Fruit fly (Drosophila melanogaster) whole organism, embryonic: Measurements from ENCODE around the gene CG13313.

ENCODE experiments used
- Adf1 ChIP-seq: fragments of 200-800 bp; sonication (Bioruptor generic); IDR thresholded peaks from 2 replicates; pipeline ENCODE4 v1.3.6; 2022; ENCODE audit warnings: missing biosample characterization, missing genetic modification characterization
- Bdp1 ChIP-seq: fragments of 200-800 bp; sonication (Bioruptor generic); optimal IDR thresholded peaks from 3 replicates; lab custom pipeline; 2016; ENCODE audit warnings: missing biosample characterization, missing genetic modification characterization
- Blimp-1 ChIP-seq: fragments of 200-800 bp; sonication (Bioruptor generic); optimal IDR thresholded peaks from 3 replicates; lab custom pipeline; 2018; ENCODE audit warnings: missing biosample characterization, missing genetic modification characterization, mild to moderate bottlenecking, moderate library complexity, missing genetic modification reagents
- CG11398 ChIP-seq: fragments of 200-800 bp; sonication (Bioruptor generic); optimal IDR thresholded peaks from 2 replicates; lab custom pipeline; 2016; ENCODE audit warnings: missing biosample characterization, missing genetic modification characterization
- CG13775 ChIP-seq: fragments of 200-800 bp; sonication (Bioruptor generic); optimal IDR thresholded peaks from 3 replicates; lab custom pipeline; 2017; ENCODE audit warnings: missing biosample characterization, mild to moderate bottlenecking, missing genetic modification characterization
- CG1529 ChIP-seq: fragments of 200-800 bp; sonication (Bioruptor generic); optimal IDR thresholded peaks from 3 replicates; lab custom pipeline; 2018; ENCODE audit warnings: missing biosample characterization, missing genetic modification characterization
- CG15601 ChIP-seq: fragments of 200-800 bp; sonication (Bioruptor generic); optimal IDR thresholded peaks from 3 replicates; lab custom pipeline; 2019; ENCODE audit warnings: missing biosample characterization, mild to moderate bottlenecking, missing genetic modification characterization, moderate library complexity
- CG18764 ChIP-seq: fragments of 200-800 bp; sonication (Bioruptor generic); optimal IDR thresholded peaks from 3 replicates; lab custom pipeline; 2016; ENCODE audit warnings: missing biosample characterization, missing genetic modification characterization
- CG2202 ChIP-seq: fragments of 200-800 bp; sonication (Bioruptor generic); optimal IDR thresholded peaks from 2 replicates; lab custom pipeline; 2018; ENCODE audit warnings: missing biosample characterization, mild to moderate bottlenecking, missing genetic modification characterization
- CG2712 ChIP-seq: fragments of 200-800 bp; optimal IDR thresholded peaks from 3 replicates; lab custom pipeline; 2019; ENCODE audit warnings: missing biosample characterization, mild to moderate bottlenecking, missing genetic modification characterization, moderate library complexity
- CG2889 ChIP-seq: fragments of 200-800 bp; sonication (Bioruptor generic); IDR thresholded peaks from 3 replicates; pipeline ENCODE4 v1.3.6; 2022; ENCODE audit warnings: missing biosample characterization, missing genetic modification characterization
- CG32767 ChIP-seq: fragments of 200-800 bp; sonication (Bioruptor generic); IDR thresholded peaks from 2 replicates; pipeline ENCODE4 v1.3.6; 2022; ENCODE audit warnings: missing biosample characterization, missing genetic modification characterization
- CG33213 ChIP-seq: fragments of 200-800 bp; sonication (Bioruptor generic); optimal IDR thresholded peaks from 3 replicates; lab custom pipeline; 2016; ENCODE audit warnings: missing biosample characterization, missing genetic modification characterization
- CG34376 ChIP-seq: fragments of 200-800 bp; sonication (Bioruptor generic); optimal IDR thresholded peaks from 2 replicates; lab custom pipeline; 2018; ENCODE audit warnings: missing biosample characterization, mild to moderate bottlenecking, missing genetic modification characterization
- CG6272 ChIP-seq: fragments of 200-800 bp; sonication (Bioruptor generic); IDR thresholded peaks from 2 replicates; pipeline ENCODE4 v1.3.6; 2022; ENCODE audit warnings: missing biosample characterization, missing genetic modification characterization
- CG7963 ChIP-seq: fragments of 200-800 bp; sonication (Bioruptor generic); IDR thresholded peaks from 3 replicates; pipeline ENCODE4 v1.3.6; 2022; ENCODE audit warnings: missing biosample characterization, missing genetic modification characterization; ENCODE audit not compliant: partially characterized antibody
- CG8478 ChIP-seq: fragments of >200 bp; optimal IDR thresholded peaks from 2 replicates; lab custom pipeline; 2018
- CkIIα-i1 ChIP-seq: fragments of 200-800 bp; sonication (Bioruptor generic); IDR thresholded peaks from 2 replicates; pipeline ENCODE4 v1.3.6; 2022; ENCODE audit warnings: missing biosample characterization, missing genetic modification characterization
- D19A ChIP-seq: fragments of 200-800 bp; optimal IDR thresholded peaks from 3 replicates; lab custom pipeline; 2019; ENCODE audit warnings: missing biosample characterization, mild to moderate bottlenecking, missing genetic modification characterization, moderate library complexity
- Dad ChIP-seq: fragments of 200-800 bp; sonication (Bioruptor generic); optimal IDR thresholded peaks from 3 replicates; lab custom pipeline; 2016; ENCODE audit warnings: missing biosample characterization, missing genetic modification characterization
- Dp ChIP-seq: fragments of 200-800 bp; sonication (Bioruptor generic); optimal IDR thresholded peaks from 2 replicates; lab custom pipeline; 2018; ENCODE audit warnings: missing biosample characterization, mild to moderate bottlenecking, missing genetic modification characterization, moderate library complexity
- Fer1 ChIP-seq: fragments of 200-800 bp; sonication (Bioruptor generic); optimal IDR thresholded peaks from 2 replicates; lab custom pipeline; 2017; ENCODE audit warnings: missing biosample characterization, mild to moderate bottlenecking, missing genetic modification characterization
- Fer2 ChIP-seq: fragments of 200-800 bp; sonication (Bioruptor generic); optimal IDR thresholded peaks from 2 replicates; lab custom pipeline; 2018; ENCODE audit warnings: missing biosample characterization, mild to moderate bottlenecking, missing genetic modification characterization, moderate library complexity
- Fer3 ChIP-seq: fragments of 200-800 bp; sonication (Bioruptor generic); optimal IDR thresholded peaks from 2 replicates; lab custom pipeline; 2018; ENCODE audit warnings: missing biosample characterization, mild to moderate bottlenecking, missing genetic modification characterization, moderate library complexity
- HLH54F ChIP-seq: fragments of 200-800 bp; sonication (Bioruptor generic); optimal IDR thresholded peaks from 3 replicates; lab custom pipeline; 2016; ENCODE audit warnings: missing biosample characterization, missing genetic modification characterization
- Nf-YC ChIP-seq: fragments of 200-800 bp; optimal IDR thresholded peaks from 3 replicates; lab custom pipeline; 2019; ENCODE audit warnings: missing biosample characterization, mild to moderate bottlenecking, missing genetic modification characterization, moderate library complexity
- PHDP ChIP-seq: fragments of 200-800 bp; sonication (Bioruptor generic); optimal IDR thresholded peaks from 3 replicates; lab custom pipeline; 2018; ENCODE audit warnings: missing biosample characterization, mild to moderate bottlenecking, missing genetic modification characterization, moderate library complexity
- Trl ChIP-seq, 3 experiments: fragments of >200 bp in 2 of 3; fragments of 200-800 bp in 1 of 3; sonication (Bioruptor generic) in 1 of 3; optimal IDR thresholded peaks; 2 replicates in 1 of 3; 3 replicates in 2 of 3; lab custom pipeline; 2016 to 2017; ENCODE audit warnings: missing biosample characterization in 1 of 3, missing genetic modification characterization in 1 of 3
- bowl ChIP-seq: fragments of 200-800 bp; sonication (Bioruptor generic); IDR thresholded peaks from 2 replicates; pipeline ENCODE4 v1.3.6; 2022; ENCODE audit warnings: missing biosample characterization, missing genetic modification characterization
- croc ChIP-seq: fragments of 200-800 bp; sonication (Bioruptor generic); conservative IDR thresholded peaks from 3 replicates; pipeline ENCODE4 v1.3.6; 2022; ENCODE audit warnings: missing biosample characterization, missing genetic modification characterization
- ems ChIP-seq: fragments of 200-800 bp; sonication (Bioruptor generic); optimal IDR thresholded peaks from 3 replicates; lab custom pipeline; 2016; ENCODE audit warnings: missing biosample characterization, missing genetic modification characterization
- fd3F ChIP-seq: fragments of 200-800 bp; sonication (Bioruptor generic); optimal IDR thresholded peaks from 2 replicates; lab custom pipeline; 2018; ENCODE audit warnings: missing biosample characterization, mild to moderate bottlenecking, missing genetic modification characterization, moderate library complexity
- fru ChIP-seq: fragments of >200 bp; optimal IDR thresholded peaks from 2 replicates; lab custom pipeline; 2017
- gsb-n ChIP-seq: fragments of 200-800 bp; sonication (Bioruptor generic); optimal IDR thresholded peaks from 3 replicates; lab custom pipeline; 2018; ENCODE audit warnings: missing biosample characterization, mild to moderate bottlenecking, missing genetic modification characterization
- ham ChIP-seq: fragments of 200-800 bp; sonication (Bioruptor generic); IDR thresholded peaks from 2 replicates; pipeline ENCODE4 v1.3.6; 2022; ENCODE audit warnings: missing biosample characterization, missing genetic modification characterization
- hkb ChIP-seq, 2 experiments: fragments of 200-800 bp in 1 of 2; fragments of >200 bp in 1 of 2; sonication (Bioruptor generic) in 1 of 2; IDR thresholded peaks in 1 of 2; optimal IDR thresholded peaks in 1 of 2; 2 replicates each; pipeline versions ENCODE4 v1.3.6 to Lab custom; 2017 to 2022; ENCODE audit warnings: missing biosample characterization in 1 of 2, missing genetic modification characterization in 1 of 2
- kay ChIP-seq: fragments of 200-800 bp; sonication (Bioruptor generic); optimal IDR thresholded peaks from 2 replicates; lab custom pipeline; 2016; ENCODE audit warnings: missing biosample characterization, missing genetic modification characterization
- lola ChIP-seq, 3 experiments: fragments of >200 bp in 2 of 3; fragments of 200-800 bp in 1 of 3; sonication (Bioruptor generic) in 1 of 3; optimal IDR thresholded peaks; 2 replicates each; lab custom pipeline; 2017 to 2019; ENCODE audit warnings: missing biosample characterization in 3 of 3, missing genetic modification characterization in 3 of 3, mild to moderate bottlenecking in 1 of 3, moderate library complexity in 1 of 3
- maf-S ChIP-seq: fragments of 200-800 bp; sonication (Bioruptor generic); optimal IDR thresholded peaks from 2 replicates; lab custom pipeline; 2016; ENCODE audit warnings: missing biosample characterization, missing genetic modification characterization
- onecut ChIP-seq: fragments of 200-800 bp; sonication (Bioruptor generic); IDR thresholded peaks from 2 replicates; pipeline ENCODE4 v1.3.6; 2022; ENCODE audit warnings: missing biosample characterization, missing genetic modification characterization
- pum ChIP-seq: fragments of 200-800 bp; sonication (Bioruptor generic); optimal IDR thresholded peaks from 2 replicates; lab custom pipeline; 2016; ENCODE audit warnings: missing biosample characterization, missing genetic modification characterization
- rib ChIP-seq: fragments of 200-800 bp; sonication (Bioruptor generic); IDR thresholded peaks from 2 replicates; pipeline ENCODE4 v1.3.6; 2022; ENCODE audit warnings: missing biosample characterization, missing genetic modification characterization
- run ChIP-seq: fragments of 200-800 bp; sonication (Bioruptor generic); optimal IDR thresholded peaks from 3 replicates; lab custom pipeline; 2018; ENCODE audit warnings: missing biosample characterization, mild to moderate bottlenecking, missing genetic modification characterization
- sqz ChIP-seq: fragments of 200-800 bp; sonication (Bioruptor generic); optimal IDR thresholded peaks from 3 replicates; lab custom pipeline; 2018; ENCODE audit warnings: missing biosample characterization, mild to moderate bottlenecking, missing genetic modification characterization
- stwl ChIP-seq: fragments of 200-800 bp; sonication (Bioruptor generic); optimal IDR thresholded peaks from 3 replicates; lab custom pipeline; 2018; ENCODE audit warnings: missing biosample characterization, mild to moderate bottlenecking, missing genetic modification characterization, moderate library complexity
- tap ChIP-seq: fragments of 200-800 bp; optimal IDR thresholded peaks from 3 replicates; lab custom pipeline; 2019; ENCODE audit warnings: missing biosample characterization, mild to moderate bottlenecking, missing genetic modification characterization, moderate library complexity
- tll ChIP-seq, 2 experiments: fragments of 200-800 bp in 1 of 2; fragments of >200 bp in 1 of 2; sonication (Bioruptor generic) in 1 of 2; optimal IDR thresholded peaks; 2 replicates each; lab custom pipeline; 2017 to 2019; ENCODE audit warnings: missing biosample characterization in 2 of 2, missing genetic modification characterization in 2 of 2, mild to moderate bottlenecking in 1 of 2, moderate library complexity in 1 of 2
- ttk ChIP-seq: fragments of 200-800 bp; sonication (Bioruptor generic); IDR thresholded peaks from 2 replicates; pipeline ENCODE4 v2.1.2; 2022; ENCODE audit warnings: missing biosample characterization, missing genetic modification characterization
- vvl ChIP-seq: fragments of 200-800 bp; sonication (Bioruptor generic); IDR thresholded peaks from 2 replicates; pipeline ENCODE4 v1.3.6; 2022; ENCODE audit warnings: missing biosample characterization, missing genetic modification characterization
- yki ChIP-seq: fragments of >200 bp; optimal IDR thresholded peaks from 3 replicates; lab custom pipeline; 2018
- zf30C ChIP-seq: fragments of 200-800 bp; sonication (Bioruptor generic); optimal IDR thresholded peaks from 3 replicates; lab custom pipeline; 2018; ENCODE audit warnings: missing biosample characterization, mild to moderate bottlenecking, missing genetic modification characterization

Gene CG13313

DNA sequence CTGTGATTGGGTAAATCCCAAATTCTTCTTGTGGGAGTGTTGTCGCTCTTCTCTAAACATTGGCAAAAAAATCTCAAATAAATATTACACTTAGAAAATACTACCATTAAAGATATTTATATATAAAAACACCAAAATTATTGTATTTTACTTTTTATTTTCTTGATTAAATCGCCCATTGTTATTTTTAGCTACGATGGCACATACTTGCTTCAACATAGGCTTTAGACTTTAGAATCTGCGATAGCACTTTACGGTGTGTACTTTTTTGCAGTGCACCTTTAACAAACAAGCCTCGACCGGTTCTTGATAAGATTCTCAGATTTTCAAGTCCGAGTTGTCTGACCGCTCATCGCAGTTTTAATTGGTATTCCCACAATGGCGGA, 4.0 kb upstream of the CG13313 start, which contains the start of gene GNBP3 (continued):
- TF ChIP-seq CG18764 (peak; percentile 11), CG2712 (peak; percentile 70), CG34376 (GFP tag; lab: Kevin White, UChicago) (peak; percentile 80), PHDP (tag; lab: Kevin White, UChicago) (peak; percentile 60), yki (no peak), Fer2 (tag; lab: Kevin White, UChicago) (peak; percentile 34), bowl (GFP tag; lab: Robert Waterston, UW) (no peak), D19A (peak; percentile 33), CG32767 (GFP tag; lab: Robert Waterston, UW) (no peak), Fer1 (GFP tag; lab: Kevin White, UChicago) (peak; percentile 88), Fer3 (tag; lab: Kevin White, UChicago) (peak; percentile 77), lola (GFP tag; optimal IDR thresholded peaks at IDR 0.05; lab: Kevin White, UChicago) (peak in 1 of 3 experiments; percentile 54), Blimp-1 (GFP tag; lab: Kevin White, UChicago) (peak; percentile 75), hkb (optimal IDR thresholded peaks at IDR 0.05; lab: Kevin White, UChicago) (no peak), hkb (GFP tag; IDR thresholded peaks at IDR 0.05; lab: Robert Waterston, UW) (peak; percentile 87), kay (peak; percentile 26), vvl (peak; percentile 70), CG11398 (no peak), sqz (GFP tag; lab: Kevin White, UChicago) (peak; percentile 65), zf30C (GFP tag; lab: Kevin White, UChicago) (peak; percentile 88), Adf1 (GFP tag; lab: Robert Waterston, UW) (no peak), croc (peak; percentile 65), Trl (optimal IDR thresholded peaks at IDR 0.05; lab: Kevin White, UChicago) (no peak), Trl (GFP tag; optimal IDR thresholded peaks at IDR 0.05; lab: Kevin White, UChicago) (peak; percentile 30), Bdp1 (no peak), CG8478 (lab: Kevin White, UChicago) (no peak), onecut (peak; percentile 78), pum (GFP tag; lab: Kevin White, UChicago) (no peak), CG1529 (GFP tag; lab: Kevin White, UChicago) (no peak), CG33213 (GFP tag; lab: Kevin White, UChicago) (no peak), ham (no peak), Dp (GFP tag; lab: Kevin White, UChicago) (no peak), maf-S (GFP tag; lab: Kevin White, UChicago) (no peak), CG7963 (GFP tag; lab: Robert Waterston, UW) (no peak), fd3F (GFP tag; lab: Kevin White, UChicago) (peak; percentile 22), stwl (no peak), tll (GFP tag; optimal IDR thresholded peaks at IDR 0.05; lab: Kevin White, UChicago) (peak in 1 of 2 experiments; percentile 1), run (no peak), tap (peak; percentile 67), CG6272 (0 out of 2 replicates have a peak, but pooled peaks have one; percentile 19), fru (lab: Kevin White, UChicago) (no peak), CG13775 (GFP tag; lab: Kevin White, UChicago) (peak; percentile 49), HLH54F (GFP tag; lab: Kevin White, UChicago) (peak; percentile 9), CG2202 (peak; percentile 45), ems (GFP tag; lab: Kevin White, UChicago) (no peak), CG15601 (tag; lab: Kevin White, UChicago) (peak; percentile 60), gsb-n (peak; percentile 35), Nf-YC (tag; lab: Kevin White, UChicago) (peak; percentile 22), ttk (GFP tag; lab: Robert Waterston, UW) (no peak), CG2889 (GFP tag; lab: Robert Waterston, UW) (no peak), Dad (GFP tag; lab: Kevin White, UChicago) (peak; percentile 33), CkIIα-i1 (no peak), rib (GFP tag; lab: Robert Waterston, UW) (no peak)
